Worm (Caenorhabditis elegans) whole organism, late embryonic: Measurements from ENCODE around the gene kcc-2.

ENCODE experiments used
- C08G9.2 ChIP-seq: sonication (generic microtip); optimal IDR thresholded peaks from 2 replicates; lab custom pipeline; 2016; ENCODE audit warnings: mild to moderate bottlenecking, missing genetic modification characterization, moderate library complexity, missing compliant biosample characterization
- K09A11.1 ChIP-seq: sonication (generic microtip); optimal IDR thresholded peaks from 2 replicates; lab custom pipeline; 2017; ENCODE audit warnings: antibody characterized with exemption, mild to moderate bottlenecking, missing genetic modification characterization, missing compliant biosample characterization; ENCODE audit not compliant: insufficient read depth
- T23F11.4 ChIP-seq: fragments of 200-800 bp; sonication (Bioruptor generic); optimal IDR thresholded peaks from 2 replicates; lab custom pipeline; 2018; ENCODE audit warnings: mild to moderate bottlenecking, missing genetic modification characterization, missing compliant biosample characterization
- Y22D7AL.16 ChIP-seq: sonication (generic microtip); optimal IDR thresholded peaks from 2 replicates; lab custom pipeline; 2016; ENCODE audit warnings: missing genetic modification characterization, missing compliant biosample characterization
- ahr-1 ChIP-seq: sonication (generic microtip); optimal IDR thresholded peaks from 2 replicates; lab custom pipeline; 2016; ENCODE audit warnings: missing genetic modification characterization, missing compliant biosample characterization
- ama-1 ChIP-seq: fragments of 150-350 bp; optimal IDR thresholded peaks from 2 replicates; lab custom pipeline; 2014
- ceh-19 ChIP-seq: fragments of 200-800 bp; sonication (Bioruptor generic); optimal IDR thresholded peaks from 2 replicates; lab custom pipeline; 2018; ENCODE audit warnings: mild to moderate bottlenecking, missing genetic modification characterization, missing compliant biosample characterization
- ceh-31 ChIP-seq: sonication (generic microtip); optimal IDR thresholded peaks from 2 replicates; lab custom pipeline; 2016; ENCODE audit warnings: missing genetic modification characterization, missing compliant biosample characterization
- ceh-34 ChIP-seq: sonication (generic microtip); optimal IDR thresholded peaks from 2 replicates; lab custom pipeline; 2016; ENCODE audit warnings: mild to moderate bottlenecking, missing genetic modification characterization, missing compliant biosample characterization
- ceh-6 ChIP-seq: fragments of 200-800 bp; sonication (Bioruptor generic); optimal IDR thresholded peaks from 2 replicates; lab custom pipeline; 2018; ENCODE audit warnings: mild to moderate bottlenecking, missing genetic modification characterization, missing compliant biosample characterization
- ceh-9 ChIP-seq: sonication (generic microtip); optimal IDR thresholded peaks from 2 replicates; lab custom pipeline; 2016; ENCODE audit warnings: mild to moderate bottlenecking, missing genetic modification characterization, inconsistent platforms, missing compliant biosample characterization
- dmd-4 ChIP-seq: sonication (generic microtip); optimal IDR thresholded peaks from 2 replicates; lab custom pipeline; 2016; ENCODE audit warnings: borderline replicate concordance, missing genetic modification characterization, missing compliant biosample characterization
- dve-1 ChIP-seq: sonication (generic microtip); optimal IDR thresholded peaks from 2 replicates; lab custom pipeline; 2017; ENCODE audit warnings: antibody characterized with exemption, mild to moderate bottlenecking, missing genetic modification characterization, missing compliant biosample characterization
- elt-4 ChIP-seq: sonication (generic microtip); optimal IDR thresholded peaks from 2 replicates; lab custom pipeline; 2016; ENCODE audit warnings: missing genetic modification characterization, missing compliant biosample characterization
- fkh-10 ChIP-seq: fragments of 150-350 bp; optimal IDR thresholded peaks from 2 replicates; lab custom pipeline; 2014; ENCODE audit warnings: missing biosample characterization, missing genetic modification reagents, missing genetic modification characterization
- hlh-15 ChIP-seq: sonication (generic microtip); optimal IDR thresholded peaks from 2 replicates; lab custom pipeline; 2016; ENCODE audit warnings: missing genetic modification characterization, missing compliant biosample characterization
- hlh-30 ChIP-seq: sonication (generic microtip); optimal IDR thresholded peaks from 2 replicates; lab custom pipeline; 2017; ENCODE audit warnings: antibody characterized with exemption, missing genetic modification characterization, missing compliant biosample characterization; ENCODE audit not compliant: insufficient read depth
- lin-11 ChIP-seq: fragments of 200-800 bp; sonication (Bioruptor generic); optimal IDR thresholded peaks from 2 replicates; lab custom pipeline; 2018; ENCODE audit warnings: mild to moderate bottlenecking, missing genetic modification characterization, missing compliant biosample characterization
- nfya-1 ChIP-seq: sonication (generic microtip); optimal IDR thresholded peaks from 2 replicates; lab custom pipeline; 2017; ENCODE audit warnings: missing genetic modification characterization, mild to moderate bottlenecking, missing compliant biosample characterization, antibody characterized with exemption, moderate library complexity
- nhr-11 ChIP-seq: fragments of 150-350 bp; optimal IDR thresholded peaks from 2 replicates; lab custom pipeline; 2014; ENCODE audit warnings: missing biosample characterization, missing genetic modification characterization
- nhr-232 ChIP-seq: sonication (generic microtip); optimal IDR thresholded peaks from 2 replicates; lab custom pipeline; 2016; ENCODE audit warnings: missing genetic modification characterization, missing compliant biosample characterization
- npax-4 ChIP-seq: sonication (generic microtip); optimal IDR thresholded peaks from 2 replicates; lab custom pipeline; 2016; ENCODE audit warnings: missing genetic modification characterization, missing compliant biosample characterization
- pag-3 ChIP-seq: sonication (generic microtip); optimal IDR thresholded peaks from 2 replicates; lab custom pipeline; 2016; ENCODE audit warnings: missing compliant biosample characterization, missing genetic modification characterization, borderline replicate concordance
- pat-9 ChIP-seq: fragments of 200-800 bp; sonication (Bioruptor generic); optimal IDR thresholded peaks from 2 replicates; lab custom pipeline; 2018; ENCODE audit warnings: mild to moderate bottlenecking, missing genetic modification characterization, moderate library complexity, missing compliant biosample characterization
- pqm-1 ChIP-seq: sonication (generic microtip); optimal IDR thresholded peaks from 2 replicates; lab custom pipeline; 2016; ENCODE audit warnings: missing genetic modification characterization, missing compliant biosample characterization
- ref-2 ChIP-seq: sonication (generic microtip); optimal IDR thresholded peaks from 2 replicates; lab custom pipeline; 2016; ENCODE audit warnings: missing genetic modification characterization, missing compliant biosample characterization
- rnt-1 ChIP-seq: sonication (generic microtip); optimal IDR thresholded peaks from 2 replicates; lab custom pipeline; 2016; ENCODE audit warnings: missing genetic modification characterization, missing compliant biosample characterization
- sox-4 ChIP-seq: sonication (generic microtip); optimal IDR thresholded peaks from 2 replicates; lab custom pipeline; 2017; ENCODE audit warnings: mild to moderate bottlenecking, missing genetic modification characterization, inconsistent platforms, missing compliant biosample characterization
- tbx-2 ChIP-seq: sonication (generic microtip); optimal IDR thresholded peaks from 2 replicates; lab custom pipeline; 2016; ENCODE audit warnings: missing genetic modification characterization, missing compliant biosample characterization
- ttx-3 ChIP-seq: sonication (generic microtip); optimal IDR thresholded peaks from 2 replicates; lab custom pipeline; 2016; ENCODE audit warnings: missing genetic modification reagents, missing genetic modification characterization, missing compliant biosample characterization
- unc-42 ChIP-seq: sonication (generic microtip); optimal IDR thresholded peaks from 2 replicates; lab custom pipeline; 2016; ENCODE audit warnings: missing genotype, missing genetic modification characterization, missing compliant biosample characterization
- unc-86 ChIP-seq: sonication (generic microtip); optimal IDR thresholded peaks from 2 replicates; lab custom pipeline; 2016; ENCODE audit warnings: missing genetic modification characterization, missing compliant biosample characterization
- zip-5 ChIP-seq: sonication (generic microtip); optimal IDR thresholded peaks from 2 replicates; lab custom pipeline; 2016; ENCODE audit warnings: missing genetic modification characterization, missing compliant biosample characterization

kcc-2 gene

ce11 chrIV:6059702-6060101, 18.9 kb downstream of the kcc-2 start:
- no peak for TF ChIP-seq ama-1 (lab: Kevin White, UChicago)
- TF ChIP-seq T23F11.4 (GFP tag; lab: Kevin White, UChicago), result no peak
- TF ChIP-seq ceh-19 (GFP tag; lab: Kevin White, UChicago), result no peak
- no peak for TF ChIP-seq ceh-6 (GFP tag; lab: Kevin White, UChicago)
- TF ChIP-seq K09A11.1 (tag; lab: Kevin White, UChicago), result no peak
- no peak for TF ChIP-seq nfya-1 (tag; lab: Kevin White, UChicago)
- TF ChIP-seq ceh-31 (tag; lab: Kevin White, UChicago), result no peak
- TF ChIP-seq ahr-1 (tag; lab: Kevin White, UChicago), result no peak
- TF ChIP-seq sox-4 (tag; lab: Kevin White, UChicago), result no peak
- TF ChIP-seq dve-1 (tag; lab: Kevin White, UChicago), result no peak
- no peak for TF ChIP-seq nhr-11 (tag; lab: Kevin White, UChicago)
- no peak for TF ChIP-seq zip-5 (tag; lab: Kevin White, UChicago)
- TF ChIP-seq dmd-4 (tag; lab: Kevin White, UChicago), result no peak
- no peak for TF ChIP-seq ref-2 (tag; lab: Kevin White, UChicago)
- TF ChIP-seq C08G9.2 (tag; lab: Kevin White, UChicago), result no peak

- TF ChIP-seq tbx-2 (tag; lab: Kevin White, UChicago) (no peak), unc-42 (peak; percentile 94), ceh-34 (no peak)
Measured at ce11 chrIV:6060912-6061311, 20.1 kb downstream of the kcc-2 start.

DNA sequence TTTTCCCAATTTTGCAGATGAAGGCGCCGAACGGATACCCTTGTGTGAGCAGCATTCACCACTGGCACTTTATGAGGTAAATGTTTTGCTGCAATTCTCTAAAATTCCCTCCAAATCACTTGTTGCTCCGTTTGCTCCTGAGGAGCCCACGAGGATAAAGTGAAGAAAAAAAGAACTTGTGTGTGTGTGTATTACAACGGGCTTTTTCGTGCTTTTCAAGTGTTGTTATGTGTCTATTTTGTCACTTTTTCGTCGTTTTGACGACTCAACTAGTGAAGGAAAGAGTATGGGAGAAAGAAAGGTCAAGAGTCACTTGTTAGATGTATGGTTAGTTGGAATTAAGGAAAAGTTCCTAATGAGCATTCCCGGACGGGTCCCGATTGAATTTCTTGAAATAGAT, 21.3 kb downstream of the kcc-2 start:
- TF ChIP-seq unc-86 (tag; lab: Kevin White, UChicago), result no peak
- TF ChIP-seq ref-2 (tag; lab: Kevin White, UChicago), result no peak
- no peak for TF ChIP-seq pqm-1 (tag; lab: Kevin White, UChicago)
- TF ChIP-seq, all 69 proteins: peak for 0

DNA sequence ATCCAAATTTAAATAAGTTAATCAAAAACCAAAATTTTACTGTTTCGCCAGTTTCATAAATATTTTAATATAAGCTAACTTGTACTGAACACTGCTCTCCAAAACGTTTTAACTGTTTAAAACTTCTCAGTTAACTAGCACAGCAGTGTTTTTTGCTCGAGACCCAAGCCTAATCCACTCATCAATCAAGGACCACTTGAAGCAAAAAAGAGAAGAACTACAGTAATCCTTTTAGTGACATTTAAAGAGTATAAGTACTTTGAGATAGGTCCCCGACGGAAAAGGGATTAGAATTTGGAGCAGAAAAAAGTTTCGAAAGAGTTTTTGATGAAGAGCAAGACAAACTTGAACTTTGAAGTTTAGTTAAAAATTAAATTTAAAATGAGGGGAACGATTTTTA, 23.9 kb downstream of the kcc-2 start:
- TF ChIP-seq rnt-1 (tag; lab: Kevin White, UChicago) (no peak), pag-3 (tag; lab: Kevin White, UChicago) (no peak), elt-4 (tag; lab: Kevin White, UChicago) (no peak), pat-9 (tag; lab: Kevin White, UChicago) (no peak), ttx-3 (tag; lab: Kevin White, UChicago) (no peak), hlh-15 (tag; lab: Kevin White, UChicago) (no peak), dmd-4 (tag; lab: Kevin White, UChicago) (no peak), nhr-232 (tag; lab: Kevin White, UChicago) (no peak), ceh-9 (no peak), ama-1 (lab: Kevin White, UChicago) (no peak), Y22D7AL.16 (tag; lab: Kevin White, UChicago) (no peak), lin-11 (tag; lab: Kevin White, UChicago) (no peak), ceh-19 (GFP tag; lab: Kevin White, UChicago) (no peak), npax-4 (tag; lab: Kevin White, UChicago) (no peak), ahr-1 (tag; lab: Kevin White, UChicago) (no peak), hlh-30 (tag; lab: Kevin White, UChicago) (no peak)
- TF ChIP-seq, all 69 proteins: peak for 0

DNA sequence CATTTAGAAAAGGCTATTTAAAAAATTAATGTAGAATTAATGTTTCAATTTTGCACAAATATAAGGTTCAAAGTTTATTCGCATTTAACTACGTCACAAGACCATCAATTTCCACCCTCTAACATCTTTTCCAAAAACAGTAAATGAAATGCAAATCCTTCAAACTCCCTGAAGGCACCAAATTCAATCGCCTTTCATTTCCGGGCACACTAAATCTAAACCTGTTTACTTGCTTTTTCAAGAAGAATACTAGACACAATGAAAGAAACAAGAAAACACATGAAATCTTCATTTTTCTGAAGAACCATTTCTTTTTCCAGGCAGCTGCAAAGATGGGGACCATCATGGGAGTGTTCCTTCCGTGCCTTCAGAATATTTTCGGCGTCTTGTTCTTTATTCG, 24.4 kb downstream of the kcc-2 start:
- peak; percentile 47 for TF ChIP-seq fkh-10 (GFP tag; lab: Kevin White, UChicago)
- no peak for TF ChIP-seq ceh-19 (GFP tag; lab: Kevin White, UChicago)
- TF ChIP-seq unc-42, result peak; percentile 89
